Worm (Caenorhabditis elegans) whole organism, early embryonic: ENCODE results near the gene F36H12.5.

Experiments
- B0310.2 ChIP-seq: sonication (generic microtip); optimal IDR thresholded peaks from 2 replicates; lab custom pipeline; 2016; ENCODE audit warnings: mild to moderate bottlenecking, missing genetic modification characterization, missing compliant biosample characterization
- F13C5.2 ChIP-seq: sonication (generic microtip); optimal IDR thresholded peaks from 2 replicates; lab custom pipeline; 2017; ENCODE audit warnings: mild to moderate bottlenecking, missing genetic modification characterization, inconsistent platforms, missing compliant biosample characterization
- aly-1 ChIP-seq: sonication (generic microtip); optimal IDR thresholded peaks from 2 replicates; lab custom pipeline; 2016; ENCODE audit warnings: missing genetic modification characterization, missing compliant biosample characterization
- ama-1 ChIP-seq: fragments of 150-350 bp; optimal IDR thresholded peaks from 2 replicates; lab custom pipeline; 2014
- ceh-13 ChIP-seq: fragments of 200-800 bp; sonication (Bioruptor generic); optimal IDR thresholded peaks from 2 replicates; lab custom pipeline; 2018; ENCODE audit warnings: mild to moderate bottlenecking, missing genetic modification characterization, missing compliant biosample characterization
- ceh-36 ChIP-seq: sonication (generic microtip); optimal IDR thresholded peaks from 2 replicates; lab custom pipeline; 2016; ENCODE audit warnings: missing genetic modification characterization, inconsistent platforms, missing compliant biosample characterization
- ets-7 ChIP-seq: sonication (generic microtip); optimal IDR thresholded peaks from 2 replicates; lab custom pipeline; 2016; ENCODE audit warnings: missing genotype, missing genetic modification characterization, missing compliant biosample characterization
- flt-1 ChIP-seq: fragments of 200-800 bp; sonication (Bioruptor generic); IDR thresholded peaks from 2 replicates; pipeline ENCODE4 v1.3.6; 2022; ENCODE audit warnings: missing genetic modification characterization, missing compliant biosample characterization
- hmbx-1 ChIP-seq: sonication (generic microtip); optimal IDR thresholded peaks from 2 replicates; lab custom pipeline; 2016; ENCODE audit warnings: mild to moderate bottlenecking, missing genetic modification characterization, missing compliant biosample characterization
- hmg-4 ChIP-seq: fragments of 200-800 bp; sonication (Bioruptor generic); optimal IDR thresholded peaks from 2 replicates; lab custom pipeline; 2018; ENCODE audit warnings: mild to moderate bottlenecking, missing genetic modification characterization, missing compliant biosample characterization
- hnd-1 ChIP-seq: sonication (generic microtip); optimal IDR thresholded peaks from 2 replicates; lab custom pipeline; 2016; ENCODE audit warnings: missing genetic modification characterization, missing compliant biosample characterization
- pes-1 ChIP-seq: fragments of 200-800 bp; sonication (Bioruptor generic); IDR thresholded peaks from 2 replicates; pipeline ENCODE4 v1.3.6; 2022; ENCODE audit warnings: missing genetic modification reagents, missing genetic modification characterization, missing compliant biosample characterization
- scrt-1 ChIP-seq: fragments of 200-800 bp; sonication (Bioruptor generic); IDR thresholded peaks from 2 replicates; pipeline ENCODE4 v1.3.6; 2022; ENCODE audit warnings: missing genetic modification characterization, missing compliant biosample characterization
- sea-1 ChIP-seq: fragments of 200-800 bp; sonication (Bioruptor generic); conservative IDR thresholded peaks from 2 replicates; pipeline ENCODE4 v1.3.6; 2022; ENCODE audit warnings: missing genetic modification characterization, missing compliant biosample characterization
- tbx-11 ChIP-seq: fragments of 200-800 bp; sonication (Bioruptor generic); IDR thresholded peaks from 2 replicates; pipeline ENCODE4 v1.3.6; 2022; ENCODE audit warnings: missing genetic modification characterization, missing compliant biosample characterization
- tbx-37 ChIP-seq: fragments of 200-800 bp; sonication (Bioruptor generic); conservative IDR thresholded peaks from 2 replicates; pipeline ENCODE4 v1.3.6; 2022; ENCODE audit warnings: missing genetic modification reagents, missing genetic modification characterization, missing compliant biosample characterization
- tra-4 ChIP-seq: sonication (generic microtip); optimal IDR thresholded peaks from 2 replicates; lab custom pipeline; 2017; ENCODE audit warnings: missing genetic modification characterization, missing compliant biosample characterization

The F36H12.5 gene

ce11 chrIV:5274123-5274581, 7.6 kb downstream of the F36H12.5 start, which contains the start of gene slfl-4:
Gene slfl-4, plus strand, starts transcription at chrIV:5274531.
- TF ChIP-seq flt-1 (GFP tag; lab: Robert Waterston, UW) = no peak
- no peak for TF ChIP-seq ama-1 (lab: Kevin White, UChicago)
- TF ChIP-seq F13C5.2 = no peak
- TF ChIP-seq ets-7 (tag; lab: Kevin White, UChicago) = no peak
- TF ChIP-seq tbx-11 (GFP tag; lab: Robert Waterston, UW) = no peak
- TF ChIP-seq sea-1 (GFP tag; lab: Robert Waterston, UW) = no peak
- no peak for TF ChIP-seq hnd-1 (tag; lab: Kevin White, UChicago)
- no peak for TF ChIP-seq ceh-13
- TF ChIP-seq aly-1 (tag; lab: Kevin White, UChicago) = no peak

ce11 chrIV:5277752-5278151, 11.2 kb downstream of the F36H12.5 start, which contains the start of gene F36H12.17:
Gene F36H12.17, minus strand, starts transcription at chrIV:5277852.
- TF ChIP-seq tra-4 (tag; lab: Kevin White, UChicago) = no peak
- no peak for TF ChIP-seq tbx-11 (GFP tag; lab: Robert Waterston, UW)
- TF ChIP-seq B0310.2 (tag; lab: Kevin White, UChicago) = no peak
- no peak for TF ChIP-seq hmg-4 (GFP tag; lab: Kevin White, UChicago)
- TF ChIP-seq hnd-1 (tag; lab: Kevin White, UChicago) = no peak
- no peak for TF ChIP-seq hmbx-1 (tag; lab: Kevin White, UChicago)
- TF ChIP-seq scrt-1 (GFP tag; lab: Robert Waterston, UW) = no peak
- no peak for TF ChIP-seq ama-1 (lab: Kevin White, UChicago)
- TF ChIP-seq aly-1 (tag; lab: Kevin White, UChicago) = no peak
- no peak for TF ChIP-seq ceh-13
- TF ChIP-seq sea-1 (GFP tag; lab: Robert Waterston, UW) = no peak
- TF ChIP-seq flt-1 (GFP tag; lab: Robert Waterston, UW) = no peak

- TF ChIP-seq hmbx-1 (tag; lab: Kevin White, UChicago) (no peak), hmg-4 (GFP tag; lab: Kevin White, UChicago) (no peak), F13C5.2 (no peak), scrt-1 (GFP tag; lab: Robert Waterston, UW) (no peak), hnd-1 (tag; lab: Kevin White, UChicago) (no peak), pes-1 (GFP tag; lab: Robert Waterston, UW) (no peak), ceh-36 (tag; lab: Kevin White, UChicago) (no peak), tbx-37 (no peak), aly-1 (tag; lab: Kevin White, UChicago) (no peak), ama-1 (lab: Kevin White, UChicago) (no peak), B0310.2 (tag; lab: Kevin White, UChicago) (no peak), sea-1 (GFP tag; lab: Robert Waterston, UW) (no peak), ets-7 (tag; lab: Kevin White, UChicago) (no peak), tra-4 (tag; lab: Kevin White, UChicago) (no peak), flt-1 (GFP tag; lab: Robert Waterston, UW) (no peak)
These were observed 14.9 kb downstream of the F36H12.5 start for ce11 chrIV:5281457-5281856.

DNA sequence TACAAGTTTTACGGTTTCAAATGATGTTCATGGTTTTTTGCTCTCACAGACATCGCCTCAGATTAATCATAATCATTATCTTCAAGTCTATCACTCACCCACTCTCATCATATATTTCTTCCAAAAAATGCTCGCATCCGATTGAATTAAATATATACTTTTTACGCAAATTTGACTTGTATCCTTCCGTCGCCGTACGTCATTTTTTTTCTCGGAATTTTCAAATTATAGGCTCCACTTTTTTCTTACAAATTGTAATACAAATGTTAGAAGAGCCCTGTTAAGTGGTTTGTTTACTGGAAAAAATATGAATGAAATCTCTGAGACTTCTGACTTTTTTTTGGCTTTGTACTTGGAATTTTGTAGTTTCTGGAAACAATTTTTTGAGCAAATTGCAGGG, 20.6 kb downstream of the F36H12.5 start:
- TF ChIP-seq ets-7 (tag; lab: Kevin White, UChicago) (no peak), tbx-37 (no peak), hmg-4 (GFP tag; lab: Kevin White, UChicago) (no peak), aly-1 (tag; lab: Kevin White, UChicago) (no peak), B0310.2 (tag; lab: Kevin White, UChicago) (no peak), ceh-13 (no peak)

DNA sequence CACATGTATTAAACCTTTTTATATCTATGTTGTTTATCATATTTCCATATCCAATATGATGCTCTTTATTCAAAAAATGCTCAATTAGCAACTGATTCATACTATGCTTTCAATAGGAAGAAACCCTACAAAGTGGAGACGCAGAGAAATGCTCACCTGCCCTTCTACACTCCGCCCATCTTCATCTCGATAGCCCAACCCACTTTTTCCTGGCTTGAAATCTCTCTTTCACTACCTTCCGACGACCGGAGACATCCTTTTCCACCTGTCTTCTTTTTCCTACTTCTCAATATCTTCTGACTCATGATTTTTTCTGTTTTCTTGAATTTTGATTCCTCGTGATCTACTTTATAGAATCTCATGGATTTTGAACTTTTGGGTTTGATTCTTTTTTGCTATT, 22.4 kb downstream of the F36H12.5 start:
- TF ChIP-seq ceh-36 (tag; lab: Kevin White, UChicago) (no peak), ceh-13 (no peak), pes-1 (GFP tag; lab: Robert Waterston, UW) (no peak), hnd-1 (tag; lab: Kevin White, UChicago) (no peak), tbx-37 (no peak), scrt-1 (GFP tag; lab: Robert Waterston, UW) (no peak), aly-1 (tag; lab: Kevin White, UChicago) (no peak)

- TF ChIP-seq ets-7 (tag; lab: Kevin White, UChicago) (no peak), hmg-4 (GFP tag; lab: Kevin White, UChicago) (no peak), ceh-13 (no peak), B0310.2 (tag; lab: Kevin White, UChicago) (no peak), hmbx-1 (tag; lab: Kevin White, UChicago) (no peak)
These were observed 24.0 kb downstream of the F36H12.5 start, which contains the start of gene nlp-47 for ce11 chrIV:5290547-5290946. Gene nlp-47, plus strand, starts transcription at chrIV:5290847.

- TF ChIP-seq hmbx-1 (tag; lab: Kevin White, UChicago) (no peak), B0310.2 (tag; lab: Kevin White, UChicago) (no peak), tra-4 (tag; lab: Kevin White, UChicago) (no peak), F13C5.2 (no peak), aly-1 (tag; lab: Kevin White, UChicago) (no peak), hmg-4 (GFP tag; lab: Kevin White, UChicago) (no peak), ceh-13 (no peak), tbx-37 (no peak), ama-1 (lab: Kevin White, UChicago) (no peak), ceh-36 (tag; lab: Kevin White, UChicago) (no peak), hnd-1 (tag; lab: Kevin White, UChicago) (no peak), tbx-11 (GFP tag; lab: Robert Waterston, UW) (no peak), flt-1 (GFP tag; lab: Robert Waterston, UW) (no peak), pes-1 (GFP tag; lab: Robert Waterston, UW) (no peak), ets-7 (tag; lab: Kevin White, UChicago) (no peak), sea-1 (GFP tag; lab: Robert Waterston, UW) (no peak)
These were observed 24.6 kb downstream of the F36H12.5 start for ce11 chrIV:5291207-5291606.
